Worm (Caenorhabditis elegans) whole organism, mixed stage, embryonic: ENCODE measurements around the gene ZK721.3.

ENCODE experiments used
- M03D4.4 ChIP-seq: sonication (generic microtip); optimal IDR thresholded peaks from 2 replicates; lab custom pipeline; 2017; ENCODE audit warnings: mild to moderate bottlenecking, missing genetic modification characterization, missing compliant biosample characterization
- bed-3 ChIP-seq: fragments of 200-800 bp; sonication (Bioruptor generic); optimal IDR thresholded peaks from 3 replicates; lab custom pipeline; 2018; ENCODE audit warnings: mild to moderate bottlenecking, missing genetic modification characterization, moderate library complexity, missing compliant biosample characterization
- blmp-1 ChIP-seq: fragments of 150-350 bp; optimal IDR thresholded peaks from 2 replicates; lab custom pipeline; 2014; ENCODE audit warnings: missing biosample characterization, missing genetic modification characterization
- ceh-39 ChIP-seq: fragments of 150-350 bp; optimal IDR thresholded peaks from 2 replicates; lab custom pipeline; 2014; ENCODE audit warnings: missing biosample characterization, missing genetic modification characterization
- ceh-43 ChIP-seq: fragments of 200-800 bp; sonication (Bioruptor generic); optimal IDR thresholded peaks from 2 replicates; lab custom pipeline; 2018; ENCODE audit warnings: mild to moderate bottlenecking, missing genetic modification characterization, moderate library complexity, missing compliant biosample characterization
- ceh-83 ChIP-seq: fragments of 200-800 bp; sonication (Bioruptor generic); optimal IDR thresholded peaks from 2 replicates; lab custom pipeline; 2018; ENCODE audit warnings: mild to moderate bottlenecking, missing genetic modification characterization, missing compliant biosample characterization
- ces-1 ChIP-seq: fragments of 150-350 bp; optimal IDR thresholded peaks from 2 replicates; lab custom pipeline; 2014; ENCODE audit warnings: missing biosample characterization, missing genetic modification reagents, missing genetic modification characterization
- cnd-1 ChIP-seq: fragments of 200-800 bp; sonication (Bioruptor generic); optimal IDR thresholded peaks from 2 replicates; lab custom pipeline; 2018; ENCODE audit warnings: mild to moderate bottlenecking, missing genetic modification characterization, missing compliant biosample characterization
- drap-1 ChIP-seq: fragments of 200-800 bp; sonication (Bioruptor generic); optimal IDR thresholded peaks from 3 replicates; lab custom pipeline; 2018; ENCODE audit warnings: mild to moderate bottlenecking, missing genetic modification characterization, missing compliant biosample characterization
- elt-1 ChIP-seq: sonication (generic microtip); optimal IDR thresholded peaks from 2 replicates; lab custom pipeline; 2017; ENCODE audit warnings: missing genetic modification characterization, mild to moderate bottlenecking, missing compliant biosample characterization, antibody characterized with exemption, moderate library complexity, borderline replicate concordance; ENCODE audit not compliant: insufficient read depth
- elt-3 ChIP-seq: fragments of 150-350 bp; optimal IDR thresholded peaks from 2 replicates; lab custom pipeline; 2014; ENCODE audit warnings: missing biosample characterization, missing genetic modification characterization
- flh-1 ChIP-seq: fragments of 200-800 bp; sonication (Bioruptor generic); optimal IDR thresholded peaks from 2 replicates; lab custom pipeline; 2018; ENCODE audit warnings: mild to moderate bottlenecking, missing genetic modification characterization, moderate library complexity, missing compliant biosample characterization
- ham-2 ChIP-seq: fragments of 200-800 bp; sonication (Bioruptor generic); optimal IDR thresholded peaks from 2 replicates; lab custom pipeline; 2018; ENCODE audit warnings: mild to moderate bottlenecking, missing genetic modification characterization, missing compliant biosample characterization
- hlh-1 ChIP-seq: fragments of 150-350 bp; optimal IDR thresholded peaks from 2 replicates; lab custom pipeline; 2014; ENCODE audit warnings: missing biosample characterization, missing genetic modification reagents, missing genetic modification characterization
- lin-13 ChIP-seq: fragments of 150-350 bp; optimal IDR thresholded peaks from 2 replicates; lab custom pipeline; 2014; ENCODE audit warnings: missing biosample characterization, missing genetic modification characterization
- lin-32 ChIP-seq: fragments of 200-800 bp; sonication (Bioruptor generic); optimal IDR thresholded peaks from 2 replicates; lab custom pipeline; 2018; ENCODE audit warnings: mild to moderate bottlenecking, missing genetic modification characterization, missing compliant biosample characterization
- lsy-2 ChIP-seq: fragments of 150-350 bp; optimal IDR thresholded peaks from 2 replicates; lab custom pipeline; 2014; ENCODE audit warnings: missing biosample characterization, missing genetic modification characterization
- mab-5 ChIP-seq: fragments of 150-350 bp; optimal IDR thresholded peaks from 2 replicates; lab custom pipeline; 2014; ENCODE audit warnings: missing biosample characterization, missing genetic modification characterization
- mep-1 ChIP-seq: fragments of 150-350 bp; optimal IDR thresholded peaks from 2 replicates; lab custom pipeline; 2017; ENCODE audit warnings: missing biosample characterization, missing genetic modification reagents, missing genetic modification characterization, inconsistent platforms
- mls-2 ChIP-seq: sonication (generic microtip); optimal IDR thresholded peaks from 2 replicates; lab custom pipeline; 2016; ENCODE audit warnings: mild to moderate bottlenecking, missing genetic modification characterization, moderate library complexity, missing compliant biosample characterization
- nhr-12 ChIP-seq: fragments of 150-350 bp; optimal IDR thresholded peaks from 2 replicates; lab custom pipeline; 2014; ENCODE audit warnings: missing biosample characterization, missing genetic modification characterization
- nhr-2 ChIP-seq: fragments of 150-350 bp; optimal IDR thresholded peaks from 2 replicates; lab custom pipeline; 2014; ENCODE audit warnings: missing biosample characterization, missing genetic modification characterization
- nhr-237 ChIP-seq: fragments of 150-350 bp; optimal IDR thresholded peaks from 2 replicates; lab custom pipeline; 2014; ENCODE audit warnings: missing biosample characterization, missing genetic modification characterization
- nhr-28 ChIP-seq: fragments of 150-350 bp; optimal IDR thresholded peaks from 2 replicates; lab custom pipeline; 2014; ENCODE audit warnings: missing biosample characterization, missing genetic modification characterization
- nhr-76 ChIP-seq: sonication (generic microtip); optimal IDR thresholded peaks from 2 replicates; lab custom pipeline; 2017; ENCODE audit warnings: missing biosample characterization, missing genetic modification characterization
- pha-4 ChIP-seq: fragments of 150-350 bp; optimal IDR thresholded peaks from 2 replicates; lab custom pipeline; 2018; ENCODE audit warnings: missing biosample characterization, missing genetic modification reagents, missing genetic modification characterization
- sem-2 ChIP-seq: fragments of 200-800 bp; sonication (Bioruptor generic); optimal IDR thresholded peaks from 2 replicates; lab custom pipeline; 2018; ENCODE audit warnings: mild to moderate bottlenecking, missing genetic modification characterization, missing compliant biosample characterization
- snpc-4 ChIP-seq: fragments of 150-350 bp; optimal IDR thresholded peaks from 2 replicates; lab custom pipeline; 2014; ENCODE audit warnings: missing biosample characterization, missing genetic modification characterization
- sptf-1 ChIP-seq: sonication (generic microtip); optimal IDR thresholded peaks from 2 replicates; lab custom pipeline; 2017; ENCODE audit warnings: mild to moderate bottlenecking, missing genetic modification characterization, moderate library complexity, missing compliant biosample characterization
- tbx-8 ChIP-seq: fragments of 200-800 bp; sonication (Bioruptor generic); optimal IDR thresholded peaks from 2 replicates; lab custom pipeline; 2018; ENCODE audit warnings: mild to moderate bottlenecking, missing genetic modification characterization, moderate library complexity, missing compliant biosample characterization
- unc-120 ChIP-seq: sonication (generic microtip); optimal IDR thresholded peaks from 2 replicates; lab custom pipeline; 2017; ENCODE audit warnings: missing genetic modification characterization, missing compliant biosample characterization; ENCODE audit not compliant: poor library complexity, severe bottlenecking
- unc-39 ChIP-seq: fragments of 150-350 bp; optimal IDR thresholded peaks from 2 replicates; lab custom pipeline; 2014; ENCODE audit warnings: missing biosample characterization, missing genetic modification characterization
- unc-62 ChIP-seq: fragments of 150-350 bp; optimal IDR thresholded peaks from 2 replicates; lab custom pipeline; 2014; ENCODE audit warnings: missing biosample characterization, missing genetic modification reagents, missing genetic modification characterization
- zip-8 ChIP-seq: fragments of 150-350 bp; optimal IDR thresholded peaks from 2 replicates; lab custom pipeline; 2014; ENCODE audit warnings: missing biosample characterization, missing genetic modification characterization
- ztf-11 ChIP-seq: fragments of 150-350 bp; optimal IDR thresholded peaks from 2 replicates; lab custom pipeline; 2014; ENCODE audit warnings: missing biosample characterization, missing genetic modification characterization

Gene ZK721.3

DNA sequence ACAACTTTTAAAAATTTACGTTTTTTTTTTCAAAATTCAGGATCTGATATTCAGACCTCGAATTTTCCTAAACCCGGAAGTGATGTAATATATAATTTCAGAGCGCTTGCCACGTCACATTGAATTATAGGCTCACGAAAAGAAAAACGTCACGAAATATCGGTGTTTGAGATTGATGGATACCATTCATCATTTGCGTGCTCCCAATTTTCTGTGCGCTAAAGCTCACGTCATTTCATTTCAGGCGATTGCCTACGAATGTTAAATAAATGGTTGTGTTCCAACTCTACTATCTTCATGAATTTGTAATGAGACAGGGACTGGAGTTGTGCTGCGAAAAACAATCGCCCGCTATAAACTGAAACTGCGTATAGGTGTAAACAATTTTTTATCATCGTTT, 24.4 kb downstream of the ZK721.3 start:
- TF ChIP-seq nhr-237 (tag; lab: Kevin White, UChicago) (no peak), M03D4.4 (tag; lab: Kevin White, UChicago) (no peak), sptf-1 (tag; lab: Kevin White, UChicago) (no peak)
- TF ChIP-seq, all 35 proteins: peak for 0

DNA sequence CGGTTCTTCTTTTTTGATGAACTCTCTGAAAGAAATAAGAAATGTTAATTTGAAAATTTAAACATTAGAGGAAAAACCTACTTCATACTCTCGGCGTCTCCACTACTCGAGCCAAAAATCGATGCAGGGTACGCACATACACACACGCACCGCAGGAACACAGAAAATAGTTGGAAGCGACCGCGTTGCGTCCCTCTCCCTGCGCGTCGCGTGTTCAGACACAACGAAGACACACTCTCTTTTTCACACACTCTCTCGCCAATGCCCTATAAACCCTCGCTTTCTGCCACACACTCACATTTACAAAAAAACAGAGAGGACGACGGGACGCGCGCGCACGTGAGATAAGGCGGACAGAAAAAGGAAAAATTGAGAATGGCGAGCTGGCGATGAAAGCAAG, 26.6 kb downstream of the ZK721.3 start, which contains the start of gene R04E5.9:
Gene R04E5.9, minus strand, starts transcription at position 235 of the 400 bp plus-strand sequence.
- no peak for TF ChIP-seq lin-32 (GFP tag; lab: Kevin White, UChicago)
- peak; percentile 56 for TF ChIP-seq ces-1 (GFP tag; lab: Kevin White, UChicago)
- peak; percentile 54 for TF ChIP-seq cnd-1 (tag; lab: Kevin White, UChicago)
- peak; percentile 29 for TF ChIP-seq M03D4.4 (tag; lab: Kevin White, UChicago)
- peak; percentile 76 for TF ChIP-seq sptf-1 (tag; lab: Kevin White, UChicago)
- TF ChIP-seq ham-2 (GFP tag; lab: Kevin White, UChicago): peak; percentile 1
- TF ChIP-seq ceh-83 (GFP tag; lab: Kevin White, UChicago): peak; percentile 29
- TF ChIP-seq lin-13 (tag; lab: Kevin White, UChicago): peak; percentile 30
- TF ChIP-seq flh-1: no peak
- peak; percentile 50 for TF ChIP-seq hlh-1 (tag; lab: Kevin White, UChicago)
- TF ChIP-seq ceh-39 (tag; lab: Kevin White, UChicago): peak; percentile 66
- peak; percentile 26 for TF ChIP-seq lsy-2 (tag; lab: Kevin White, UChicago)
- TF ChIP-seq unc-120 (tag; lab: Kevin White, UChicago): peak; percentile 69
- peak; percentile 64 for TF ChIP-seq nhr-237 (tag; lab: Kevin White, UChicago)
- TF ChIP-seq nhr-76 (tag; lab: Kevin White, UChicago): no peak
- TF ChIP-seq ztf-11: no peak
- TF ChIP-seq pha-4 (tag; lab: Kevin White, UChicago): peak; percentile 75
- peak; percentile 20 for TF ChIP-seq drap-1
- no peak for TF ChIP-seq mls-2
- peak; percentile 56 for TF ChIP-seq mep-1
- peak; percentile 48 for TF ChIP-seq unc-62 (GFP tag; lab: Kevin White, UChicago)

DNA sequence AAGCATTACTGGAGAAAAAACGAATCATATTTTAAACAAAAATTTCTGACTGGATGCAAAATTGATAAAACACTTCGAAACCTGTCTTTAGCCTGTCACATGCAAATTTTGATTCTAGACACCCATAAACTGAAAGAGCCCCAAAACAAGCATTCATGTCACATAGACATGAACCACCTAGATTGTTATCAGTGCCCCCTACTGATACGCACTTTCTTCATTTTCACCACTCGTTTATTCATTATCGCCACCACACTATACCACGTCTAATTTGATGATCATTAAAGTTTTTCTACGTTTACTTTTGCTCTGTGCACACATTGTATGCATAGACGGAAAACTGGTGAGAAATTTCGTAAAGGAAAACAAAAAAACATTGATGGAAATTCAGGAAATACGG, 27.6 kb downstream of the ZK721.3 start, which contains the start of gene cnnm-2:
Gene cnnm-2, plus strand, starts transcription at position 190 of the 400 bp plus-strand sequence.
- TF ChIP-seq sptf-1 (tag; lab: Kevin White, UChicago): no peak
- TF ChIP-seq ceh-39 (tag; lab: Kevin White, UChicago): no peak
- no peak for TF ChIP-seq elt-1 (tag; lab: Kevin White, UChicago)
- no peak for TF ChIP-seq flh-1
- no peak for TF ChIP-seq elt-3 (tag; lab: Kevin White, UChicago)
- no peak for TF ChIP-seq mep-1

DNA sequence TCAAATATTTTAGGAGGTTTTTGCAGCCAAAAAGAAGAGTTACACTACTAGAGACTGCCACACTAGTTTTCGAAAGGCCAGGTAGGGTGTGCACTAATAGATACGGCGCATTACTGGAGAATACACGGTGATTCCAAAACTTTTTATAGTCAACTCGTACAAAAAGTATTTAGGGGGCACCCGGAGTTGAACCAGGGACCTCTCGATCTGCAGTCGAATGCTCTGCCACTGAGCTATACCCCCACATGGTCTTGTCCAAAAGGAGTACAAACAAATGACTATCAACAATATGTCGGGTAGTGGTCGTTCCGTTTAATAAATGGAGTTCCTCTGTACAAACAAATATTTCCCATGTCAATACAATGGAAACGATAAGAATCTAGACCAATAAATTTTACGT, 33.6 kb downstream of the ZK721.3 start:
- TF ChIP-seq ceh-39 (tag; lab: Kevin White, UChicago) (no peak), mep-1 (no peak), blmp-1 (tag; lab: Kevin White, UChicago) (no peak), sptf-1 (tag; lab: Kevin White, UChicago) (peak; percentile 48), sem-2 (peak; percentile 50), elt-3 (tag; lab: Kevin White, UChicago) (no peak), nhr-28 (tag; lab: Kevin White, UChicago) (no peak), zip-8 (tag; lab: Kevin White, UChicago) (no peak), hlh-1 (tag; lab: Kevin White, UChicago) (no peak), ham-2 (GFP tag; lab: Kevin White, UChicago) (no peak), nhr-237 (tag; lab: Kevin White, UChicago) (no peak), mab-5 (no peak), pha-4 (tag; lab: Kevin White, UChicago) (peak; percentile 71), nhr-76 (tag; lab: Kevin White, UChicago) (no peak), bed-3 (no peak), lsy-2 (tag; lab: Kevin White, UChicago) (no peak), lin-13 (tag; lab: Kevin White, UChicago) (no peak), unc-120 (tag; lab: Kevin White, UChicago) (no peak), flh-1 (no peak), ces-1 (GFP tag; lab: Kevin White, UChicago) (no peak), nhr-12 (tag; lab: Kevin White, UChicago) (no peak), ztf-11 (no peak), unc-39 (tag; lab: Kevin White, UChicago) (no peak), snpc-4 (tag; lab: Kevin White, UChicago) (no peak), unc-62 (GFP tag; lab: Kevin White, UChicago) (no peak), cnd-1 (tag; lab: Kevin White, UChicago) (peak; percentile 38), mls-2 (peak; percentile 9), ceh-83 (GFP tag; lab: Kevin White, UChicago) (peak; percentile 46), elt-1 (tag; lab: Kevin White, UChicago) (no peak), ceh-43 (GFP tag; lab: Kevin White, UChicago) (no peak), drap-1 (peak; percentile 50), tbx-8 (GFP tag; lab: Kevin White, UChicago) (peak; percentile 20), lin-32 (GFP tag; lab: Kevin White, UChicago) (peak; percentile 17), M03D4.4 (tag; lab: Kevin White, UChicago) (peak; percentile 34), nhr-2 (tag; lab: Kevin White, UChicago) (no peak)
- TF ChIP-seq, all 35 proteins: peak for 10
